Fruit fly (Drosophila melanogaster): Measurements from ENCODE around the gene Cf2.
A peak's percentile ranks its signal among the peaks of the same experiment; 100 is the strongest.

The Cf2 gene

DNA sequence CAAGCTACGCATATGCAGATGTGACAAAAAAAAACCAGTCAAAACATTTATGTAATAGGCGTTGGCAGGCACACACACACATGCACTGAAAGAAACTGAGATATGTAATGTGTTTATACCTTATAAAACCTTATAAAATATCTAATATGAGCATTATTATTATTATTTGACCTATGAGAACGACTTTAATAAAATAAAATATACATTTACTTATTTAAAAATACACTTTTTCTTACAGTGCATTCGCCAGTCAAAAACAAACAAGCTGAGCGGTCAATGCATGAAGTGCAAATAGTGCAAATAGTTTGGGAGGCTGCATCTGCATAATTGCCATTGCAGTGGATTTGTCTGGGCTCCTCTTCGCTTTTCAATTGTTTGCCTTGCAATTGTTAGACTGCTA, 25.1 kb upstream of the Cf2 start (continued):
- TF ChIP-seq psq (GFP tag; optimal IDR thresholded peaks at IDR 0.05) (peak; percentile 24), CG7963 (GFP tag; IDR thresholded peaks at IDR 0.05; ENCODE audit: partially characterized antibody) (no peak), Lim3 (GFP tag; IDR thresholded peaks at IDR 0.05) (peak; percentile 51; the same call in 1 of the 2 replicates), CG30431 (GFP tag; optimal IDR thresholded peaks at IDR 0.05) (no peak), CG2889 (GFP tag; IDR thresholded peaks at IDR 0.05) (peak; percentile 47; the same call in 1 of the 3 replicates), PHDP (tag; optimal IDR thresholded peaks at IDR 0.05) (peak; percentile 87), chm (GFP tag; IDR thresholded peaks at IDR 0.05) (no peak; the same call in 1 of the 2 replicates), Hsf (GFP tag; optimal IDR thresholded peaks at IDR 0.05) (peak; percentile 47), CG15073 (GFP tag; optimal IDR thresholded peaks at IDR 0.05) (no peak), ato (GFP tag; IDR thresholded peaks at IDR 0.05; ENCODE audit: partially characterized antibody) (no peak), chif (GFP tag; optimal IDR thresholded peaks at IDR 0.05) (peak in 1 of 2 experiments; percentile 22), bbx (GFP tag; IDR thresholded peaks at IDR 0.05; ENCODE audit: partially characterized antibody) (no peak), da (GFP tag; optimal IDR thresholded peaks at IDR 0.05) (no peak), Gug (GFP tag; IDR thresholded peaks at IDR 0.05) (no peak), ERR (GFP tag; optimal IDR thresholded peaks at IDR 0.05) (no peak), abd-A (tag; optimal IDR thresholded peaks at IDR 0.05) (no peak), HLHmδ (GFP tag; optimal IDR thresholded peaks at IDR 0.05) (no peak), NC2β (GFP tag; optimal IDR thresholded peaks at IDR 0.05) (no peak), phol (tag; optimal IDR thresholded peaks at IDR 0.05) (peak; percentile 82), CG8290 (GFP tag; optimal IDR thresholded peaks at IDR 0.05) (peak; percentile 11), CG8290 (tag; optimal IDR thresholded peaks at IDR 0.05) (no peak), Dll (GFP tag; IDR thresholded peaks at IDR 0.05; ENCODE audit: partially characterized antibody) (no peak), croc (GFP tag; conservative IDR thresholded peaks at IDR 0.05) (peak; percentile 17; the same call in 2 of the 3 replicates), Dek (tag; optimal IDR thresholded peaks at IDR 0.05) (peak; percentile 55), gro (GFP tag; optimal IDR thresholded peaks at IDR 0.05) (no peak), grn (GFP tag; optimal IDR thresholded peaks at IDR 0.05) (no peak), dimm (GFP tag; IDR thresholded peaks at IDR 0.05) (peak; percentile 63), CG34376 (GFP tag; optimal IDR thresholded peaks at IDR 0.05) (no peak), Hey (tag; optimal IDR thresholded peaks at IDR 0.05) (no peak), Atf6 (GFP tag; IDR thresholded peaks at IDR 0.05) (peak; percentile 57; the same call in 1 of the 2 replicates), Hr39 (optimal IDR thresholded peaks at IDR 0.05) (no peak), jing (GFP tag; optimal IDR thresholded peaks at IDR 0.05) (peak; percentile 56), Doc3 (GFP tag; IDR thresholded peaks at IDR 0.05; ENCODE audit: partially characterized antibody) (no peak), CG11560 (tag; IDR thresholded peaks at IDR 0.05) (no peak), Xrp1 (GFP tag; IDR thresholded peaks at IDR 0.05) (peak; percentile 72), Blimp-1 (GFP tag; optimal IDR thresholded peaks at IDR 0.05) (peak; percentile 76), CG6654 (GFP tag; optimal IDR thresholded peaks at IDR 0.05) (no peak), lmd (GFP tag; IDR thresholded peaks at IDR 0.05) (peak; percentile 60), pros (GFP tag; optimal IDR thresholded peaks at IDR 0.05) (no peak), Deaf1 (tag; optimal IDR thresholded peaks at IDR 0.05) (peak; percentile 24), slou (GFP tag; optimal IDR thresholded peaks at IDR 0.05) (no peak), sisA (GFP tag; IDR thresholded peaks at IDR 0.05) (peak; percentile 78), Dref (GFP tag; IDR thresholded peaks at IDR 0.05) (no peak), maf-S (GFP tag; optimal IDR thresholded peaks at IDR 0.05) (no peak), Dfd (GFP tag; optimal IDR thresholded peaks at IDR 0.05) (no peak), CG8944 (GFP tag; optimal IDR thresholded peaks at IDR 0.05) (no peak), Sin3A (optimal IDR thresholded peaks at IDR 0.05) (no peak), CG12391 (tag; optimal IDR thresholded peaks at IDR 0.05) (peak; percentile 83), sc (optimal IDR thresholded peaks at IDR 0.05) (no peak), sc (GFP tag; optimal IDR thresholded peaks at IDR 0.05) (peak; percentile 48), BEAF-32 (GFP tag; optimal IDR thresholded peaks at IDR 0.05) (no peak), CG17912 (GFP tag; optimal IDR thresholded peaks at IDR 0.05) (peak; percentile 11), lilli (GFP tag; optimal IDR thresholded peaks at IDR 0.05) (peak; percentile 17)
